Worm (Caenorhabditis elegans) whole organism, early embryonic: ENCODE results near the gene srt-40.

Source experiments
- B0310.2 ChIP-seq: sonication (generic microtip); optimal IDR thresholded peaks from 2 replicates; lab custom pipeline; 2016; ENCODE audit warnings: mild to moderate bottlenecking, missing genetic modification characterization, missing compliant biosample characterization
- F13C5.2 ChIP-seq: sonication (generic microtip); optimal IDR thresholded peaks from 2 replicates; lab custom pipeline; 2017; ENCODE audit warnings: mild to moderate bottlenecking, missing genetic modification characterization, inconsistent platforms, missing compliant biosample characterization
- ama-1 ChIP-seq: fragments of 150-350 bp; optimal IDR thresholded peaks from 2 replicates; lab custom pipeline; 2014
- ets-7 ChIP-seq: sonication (generic microtip); optimal IDR thresholded peaks from 2 replicates; lab custom pipeline; 2016; ENCODE audit warnings: missing genotype, missing genetic modification characterization, missing compliant biosample characterization
- flt-1 ChIP-seq: fragments of 200-800 bp; sonication (Bioruptor generic); IDR thresholded peaks from 2 replicates; pipeline ENCODE4 v1.3.6; 2022; ENCODE audit warnings: missing genetic modification characterization, missing compliant biosample characterization
- hmg-4 ChIP-seq: fragments of 200-800 bp; sonication (Bioruptor generic); optimal IDR thresholded peaks from 2 replicates; lab custom pipeline; 2018; ENCODE audit warnings: mild to moderate bottlenecking, missing genetic modification characterization, missing compliant biosample characterization
- pes-1 ChIP-seq: fragments of 200-800 bp; sonication (Bioruptor generic); IDR thresholded peaks from 2 replicates; pipeline ENCODE4 v1.3.6; 2022; ENCODE audit warnings: missing genetic modification reagents, missing genetic modification characterization, missing compliant biosample characterization
- scrt-1 ChIP-seq: fragments of 200-800 bp; sonication (Bioruptor generic); IDR thresholded peaks from 2 replicates; pipeline ENCODE4 v1.3.6; 2022; ENCODE audit warnings: missing genetic modification characterization, missing compliant biosample characterization
- sea-1 ChIP-seq: fragments of 200-800 bp; sonication (Bioruptor generic); conservative IDR thresholded peaks from 2 replicates; pipeline ENCODE4 v1.3.6; 2022; ENCODE audit warnings: missing genetic modification characterization, missing compliant biosample characterization
- tbx-11 ChIP-seq: fragments of 200-800 bp; sonication (Bioruptor generic); IDR thresholded peaks from 2 replicates; pipeline ENCODE4 v1.3.6; 2022; ENCODE audit warnings: missing genetic modification characterization, missing compliant biosample characterization
- tbx-37 ChIP-seq: fragments of 200-800 bp; sonication (Bioruptor generic); conservative IDR thresholded peaks from 2 replicates; pipeline ENCODE4 v1.3.6; 2022; ENCODE audit warnings: missing genetic modification reagents, missing genetic modification characterization, missing compliant biosample characterization
- tra-4 ChIP-seq: sonication (generic microtip); optimal IDR thresholded peaks from 2 replicates; lab custom pipeline; 2017; ENCODE audit warnings: missing genetic modification characterization, missing compliant biosample characterization

DNA sequence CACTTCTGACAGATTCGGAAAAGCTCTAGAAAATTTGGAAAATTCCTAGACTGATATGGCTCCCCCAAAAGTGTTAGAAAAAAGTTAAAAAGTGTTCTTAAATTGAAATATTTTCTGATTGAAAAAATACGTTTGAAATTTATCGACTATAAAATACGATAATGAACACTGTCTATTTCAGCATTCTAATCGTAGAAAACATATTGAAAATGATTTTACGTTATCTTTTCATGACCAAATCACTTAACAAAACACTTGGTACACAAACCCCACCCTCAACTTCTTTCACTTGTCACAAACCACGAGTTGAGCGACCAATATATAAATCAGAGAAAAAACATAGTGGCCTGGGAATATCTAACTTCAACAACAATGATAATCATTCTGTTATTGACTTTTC, 26.9 kb downstream of the srt-40 start, which contains the start of gene cyp-33C1:
- TF ChIP-seq tbx-11 (GFP tag; lab: Robert Waterston, UW) (no peak), ets-7 (tag; lab: Kevin White, UChicago) (no peak), F13C5.2 (no peak), tra-4 (tag; lab: Kevin White, UChicago) (no peak), hmg-4 (no peak), B0310.2 (tag; lab: Kevin White, UChicago) (no peak), flt-1 (GFP tag; lab: Robert Waterston, UW) (no peak), scrt-1 (GFP tag; lab: Robert Waterston, UW) (no peak), ama-1 (no peak), sea-1 (GFP tag; lab: Robert Waterston, UW) (no peak), tbx-37 (no peak), pes-1 (no peak)
